Fruit fly (Drosophila melanogaster) whole organism, embryonic: ENCODE results near the gene Cpr23B.

Experiments
- Antp ChIP-seq: fragments of 200-800 bp; sonication (Bioruptor generic); optimal IDR thresholded peaks from 3 replicates; lab custom pipeline; 2016; ENCODE audit warnings: missing biosample characterization, missing genetic modification characterization
- B-H1 ChIP-seq: fragments of 200-800 bp; sonication (Bioruptor generic); IDR thresholded peaks from 3 replicates; pipeline ENCODE4 v1.3.6; 2022; ENCODE audit warnings: missing biosample characterization, missing genetic modification characterization
- CG11093 ChIP-seq: fragments of 200-800 bp; sonication (Bioruptor generic); IDR thresholded peaks from 3 replicates; pipeline ENCODE4 v1.3.6; 2022; ENCODE audit warnings: missing biosample characterization, missing genetic modification characterization
- CG14014 ChIP-seq: fragments of 200-800 bp; sonication (Bioruptor generic); IDR thresholded peaks from 2 replicates; pipeline ENCODE4 v1.3.6; 2022; ENCODE audit warnings: missing biosample characterization, missing genetic modification characterization
- CG15269 ChIP-seq: fragments of 200-800 bp; sonication (Bioruptor generic); optimal IDR thresholded peaks from 2 replicates; lab custom pipeline; 2018; ENCODE audit warnings: missing biosample characterization, mild to moderate bottlenecking, missing genetic modification characterization, moderate library complexity
- CG17568 ChIP-seq: fragments of 200-800 bp; sonication (Bioruptor generic); optimal IDR thresholded peaks from 2 replicates; lab custom pipeline; 2018; ENCODE audit warnings: missing biosample characterization, mild to moderate bottlenecking, missing genetic modification characterization, moderate library complexity
- CG3065 ChIP-seq: fragments of 200-800 bp; sonication (Bioruptor generic); optimal IDR thresholded peaks from 2 replicates; lab custom pipeline; 2016; ENCODE audit warnings: missing biosample characterization, missing genetic modification characterization
- CG33557 ChIP-seq: fragments of 200-800 bp; sonication (Bioruptor generic); optimal IDR thresholded peaks from 2 replicates; lab custom pipeline; 2019; ENCODE audit warnings: missing biosample characterization, mild to moderate bottlenecking, missing genetic modification characterization, moderate library complexity
- CG34224 ChIP-seq: fragments of 200-800 bp; sonication (Bioruptor generic); IDR thresholded peaks from 3 replicates; pipeline ENCODE4 v1.3.6; 2022; ENCODE audit warnings: missing biosample characterization, missing genetic modification characterization; ENCODE audit not compliant: partially characterized antibody
- CG6254 ChIP-seq: fragments of 200-800 bp; sonication (Bioruptor generic); optimal IDR thresholded peaks from 3 replicates; lab custom pipeline; 2017; ENCODE audit warnings: mild to moderate bottlenecking, missing biosample characterization, missing genetic modification reagents, missing genetic modification characterization
- CG6813 ChIP-seq: fragments of 200-800 bp; sonication (Bioruptor generic); optimal IDR thresholded peaks from 2 replicates; lab custom pipeline; 2017; ENCODE audit warnings: missing biosample characterization, missing genetic modification characterization, mild to moderate bottlenecking, moderate library complexity, missing genetic modification reagents
- CG7963 ChIP-seq: fragments of 200-800 bp; sonication (Bioruptor generic); IDR thresholded peaks from 3 replicates; pipeline ENCODE4 v1.3.6; 2022; ENCODE audit warnings: missing biosample characterization, missing genetic modification characterization; ENCODE audit not compliant: partially characterized antibody
- CG8281 ChIP-seq: fragments of 200-800 bp; sonication (Bioruptor generic); optimal IDR thresholded peaks from 2 replicates; lab custom pipeline; 2018; ENCODE audit warnings: missing biosample characterization, mild to moderate bottlenecking, missing genetic modification characterization, moderate library complexity
- CG8478 ChIP-seq: fragments of >200 bp; optimal IDR thresholded peaks from 2 replicates; lab custom pipeline; 2018
- CG8765 ChIP-seq: fragments of 200-800 bp; sonication (Bioruptor generic); IDR thresholded peaks from 2 replicates; pipeline ENCODE4 v1.3.6; 2022; ENCODE audit warnings: missing biosample characterization, missing genetic modification characterization
- Dad ChIP-seq: fragments of 200-800 bp; sonication (Bioruptor generic); optimal IDR thresholded peaks from 3 replicates; lab custom pipeline; 2016; ENCODE audit warnings: missing biosample characterization, missing genetic modification characterization
- Doc2 ChIP-seq: fragments of 200-800 bp; sonication (Bioruptor generic); IDR thresholded peaks from 2 replicates; pipeline ENCODE4 v1.3.6; 2022; ENCODE audit warnings: missing biosample characterization, missing genetic modification characterization
- Elba2 ChIP-seq: fragments of 200-800 bp; sonication (Bioruptor generic); optimal IDR thresholded peaks from 3 replicates; lab custom pipeline; 2016; ENCODE audit warnings: missing biosample characterization, missing genetic modification characterization
- Hmr ChIP-seq: fragments of 200-800 bp; sonication (Bioruptor generic); optimal IDR thresholded peaks from 3 replicates; lab custom pipeline; 2017; ENCODE audit warnings: mild to moderate bottlenecking, missing biosample characterization, missing genetic modification reagents, missing genetic modification characterization
- Lpt ChIP-seq: fragments of >200 bp; optimal IDR thresholded peaks from 2 replicates; lab custom pipeline; 2018; ENCODE audit warnings: missing biosample characterization, missing genetic modification characterization
- Med ChIP-seq: fragments of 200-800 bp; sonication (Bioruptor generic); peaks from one replicate; lab custom pipeline; 2016; ENCODE audit warnings: missing biosample characterization, missing genetic modification characterization, mild to moderate bottlenecking, inconsistent platforms, moderate library complexity
- Meics ChIP-seq: fragments of 200-800 bp; sonication (Bioruptor generic); optimal IDR thresholded peaks from 2 replicates; lab custom pipeline; 2017; ENCODE audit warnings: missing biosample characterization, mild to moderate bottlenecking, missing genetic modification characterization
- Oaz ChIP-seq: fragments of 200-800 bp; sonication (Bioruptor generic); IDR thresholded peaks from 2 replicates; pipeline ENCODE4 v1.3.6; 2022; ENCODE audit warnings: missing biosample characterization, missing genetic modification characterization
- aop ChIP-seq: fragments of 200-800 bp; sonication (Bioruptor generic); IDR thresholded peaks from 2 replicates; pipeline ENCODE4 v1.3.6; 2022; ENCODE audit warnings: missing biosample characterization, missing genetic modification characterization
- bab2 ChIP-seq: fragments of 200-800 bp; sonication (Bioruptor generic); optimal IDR thresholded peaks from 2 replicates; lab custom pipeline; 2016; ENCODE audit warnings: missing biosample characterization, missing genetic modification characterization
- bbx ChIP-seq: fragments of 200-800 bp; sonication (Bioruptor generic); IDR thresholded peaks from 2 replicates; pipeline ENCODE4 v1.3.6; 2022; ENCODE audit warnings: missing biosample characterization, missing genetic modification characterization; ENCODE audit not compliant: partially characterized antibody
- cas ChIP-seq: fragments of 200-800 bp; sonication (Bioruptor generic); IDR thresholded peaks from 2 replicates; pipeline ENCODE4 v1.3.6; 2022; ENCODE audit warnings: missing biosample characterization, missing genetic modification characterization
- chm ChIP-seq: fragments of 200-800 bp; sonication (Bioruptor generic); IDR thresholded peaks from 2 replicates; pipeline ENCODE4 v1.3.6; 2022; ENCODE audit warnings: missing biosample characterization, missing genetic modification characterization
- cwo ChIP-seq: fragments of 200-800 bp; sonication (Bioruptor generic); optimal IDR thresholded peaks from 3 replicates; lab custom pipeline; 2017; ENCODE audit warnings: missing biosample characterization, missing genetic modification characterization, mild to moderate bottlenecking, moderate library complexity, missing genetic modification reagents
- da ChIP-seq: fragments of 200-800 bp; sonication (Bioruptor generic); optimal IDR thresholded peaks from 2 replicates; lab custom pipeline; 2016; ENCODE audit warnings: missing biosample characterization, missing genetic modification characterization
- en ChIP-seq: fragments of 200-800 bp; sonication (Bioruptor generic); optimal IDR thresholded peaks from 2 replicates; lab custom pipeline; 2016; ENCODE audit warnings: missing biosample characterization, missing genetic modification characterization
- esg ChIP-seq: fragments of 200-800 bp; sonication (Bioruptor generic); conservative IDR thresholded peaks from 2 replicates; pipeline ENCODE4 v1.3.6; 2022; ENCODE audit warnings: missing biosample characterization, missing genetic modification characterization
- gsb-n ChIP-seq: fragments of 200-800 bp; sonication (Bioruptor generic); optimal IDR thresholded peaks from 3 replicates; lab custom pipeline; 2018; ENCODE audit warnings: missing biosample characterization, mild to moderate bottlenecking, missing genetic modification characterization
- ham ChIP-seq: fragments of 200-800 bp; sonication (Bioruptor generic); IDR thresholded peaks from 2 replicates; pipeline ENCODE4 v1.3.6; 2022; ENCODE audit warnings: missing biosample characterization, missing genetic modification characterization
- insv ChIP-seq, 2 experiments: fragments of 200-800 bp; sonication (Bioruptor generic); optimal IDR thresholded peaks; 3 replicates each; lab custom pipeline; 2016 to 2018; ENCODE audit warnings: missing biosample characterization in 2 of 2, missing genetic modification characterization in 2 of 2
- inv ChIP-seq: fragments of 200-800 bp; sonication (Bioruptor generic); IDR thresholded peaks from 2 replicates; pipeline ENCODE4 v1.3.6; 2022; ENCODE audit warnings: missing biosample characterization, missing genetic modification characterization; ENCODE audit not compliant: partially characterized antibody
- kah ChIP-seq: fragments of 200-800 bp; sonication (Bioruptor generic); optimal IDR thresholded peaks from 2 replicates; lab custom pipeline; 2018; ENCODE audit warnings: missing biosample characterization, mild to moderate bottlenecking, missing genetic modification characterization
- kay ChIP-seq: fragments of 200-800 bp; sonication (Bioruptor generic); optimal IDR thresholded peaks from 2 replicates; lab custom pipeline; 2016; ENCODE audit warnings: missing biosample characterization, missing genetic modification characterization
- nerfin-2 ChIP-seq: fragments of 200-800 bp; sonication (Bioruptor generic); IDR thresholded peaks from 2 replicates; pipeline ENCODE4 v1.3.6; 2022; ENCODE audit warnings: missing biosample characterization, missing genetic modification characterization; ENCODE audit not compliant: partially characterized antibody
- onecut ChIP-seq: fragments of 200-800 bp; sonication (Bioruptor generic); IDR thresholded peaks from 2 replicates; pipeline ENCODE4 v1.3.6; 2022; ENCODE audit warnings: missing biosample characterization, missing genetic modification characterization
- org-1 ChIP-seq: fragments of 200-800 bp; sonication (Bioruptor generic); optimal IDR thresholded peaks from 2 replicates; lab custom pipeline; 2017; ENCODE audit warnings: missing biosample characterization, missing genetic modification characterization
- pb ChIP-seq: fragments of 200-800 bp; sonication (Bioruptor generic); optimal IDR thresholded peaks from 3 replicates; lab custom pipeline; 2016; ENCODE audit warnings: missing biosample characterization, missing genetic modification characterization
- pho ChIP-seq: fragments of 200-800 bp; sonication (Bioruptor generic); optimal IDR thresholded peaks from 2 replicates; lab custom pipeline; 2016; ENCODE audit warnings: missing biosample characterization, missing genetic modification characterization
- pita ChIP-seq: fragments of 200-800 bp; sonication (Bioruptor generic); optimal IDR thresholded peaks from 2 replicates; lab custom pipeline; 2017; ENCODE audit warnings: missing biosample characterization, mild to moderate bottlenecking, missing genetic modification characterization
- prd ChIP-seq, 3 experiments: fragments of >200 bp in 2 of 3; fragments of 200-800 bp in 1 of 3; sonication (Bioruptor generic) in 1 of 3; optimal IDR thresholded peaks in 2 of 3; IDR thresholded peaks in 1 of 3; 2 replicates in 2 of 3; 3 replicates in 1 of 3; pipeline versions ENCODE4 v1.3.6 to Lab custom; 2017 to 2022; ENCODE audit warnings: missing biosample characterization in 1 of 3, missing genetic modification characterization in 1 of 3
- sens ChIP-seq: fragments of 200-800 bp; sonication (Bioruptor generic); peaks from one replicate; lab custom pipeline; 2016; ENCODE audit warnings: missing biosample characterization, missing genetic modification characterization
- shn ChIP-seq: fragments of 200-800 bp; sonication (Bioruptor generic); optimal IDR thresholded peaks from 3 replicates; lab custom pipeline; 2016; ENCODE audit warnings: missing biosample characterization, missing genetic modification characterization
- sqz ChIP-seq: fragments of 200-800 bp; sonication (Bioruptor generic); optimal IDR thresholded peaks from 3 replicates; lab custom pipeline; 2018; ENCODE audit warnings: missing biosample characterization, mild to moderate bottlenecking, missing genetic modification characterization
- trem ChIP-seq: fragments of 200-800 bp; optimal IDR thresholded peaks from 3 replicates; lab custom pipeline; 2019; ENCODE audit warnings: missing biosample characterization, mild to moderate bottlenecking, missing genetic modification characterization, moderate library complexity

Gene Cpr23B

dm6 chr2L:2884683-2885502 is 46.7 kb downstream of the Cpr23B start (continued):
- TF ChIP-seq pita (GFP tag; lab: Kevin White, UChicago) (no peak), B-H1 (GFP tag; lab: Robert Waterston, UW) (no peak; the same call in 2 of the 3 replicates), pb (GFP tag; lab: Kevin White, UChicago) (peak; percentile 5), bab2 (GFP tag; lab: Kevin White, UChicago) (no peak), CG8765 (GFP tag; lab: Robert Waterston, UW) (no peak), insv (GFP tag; optimal IDR thresholded peaks at IDR 0.05; lab: Kevin White, UChicago) (peak in 1 of 2 experiments; percentile 44), Elba2 (GFP tag; lab: Kevin White, UChicago) (no peak), chm (GFP tag; lab: Robert Waterston, UW) (peak; percentile 83), CG8478 (lab: Kevin White, UChicago) (no peak), aop (GFP tag; lab: Robert Waterston, UW) (peak; percentile 42; the same call in 1 of the 2 replicates), CG6254 (GFP tag; lab: Kevin White, UChicago) (no peak), inv (GFP tag; lab: Robert Waterston, UW) (0 out of 2 replicates have a peak, but pooled peaks have one; percentile 18), CG8281 (tag; lab: Kevin White, UChicago) (peak; percentile 44), Doc2 (GFP tag; lab: Robert Waterston, UW) (no peak), bbx (GFP tag; lab: Robert Waterston, UW) (peak; percentile 70; the same call in 1 of the 2 replicates), en (GFP tag; lab: Kevin White, UChicago) (no peak), nerfin-2 (GFP tag; lab: Robert Waterston, UW) (no peak), CG33557 (GFP tag; lab: Kevin White, UChicago) (peak; percentile 19), ham (GFP tag; lab: Robert Waterston, UW) (peak; percentile 40; the same call in 1 of the 2 replicates), CG17568 (GFP tag; lab: Kevin White, UChicago) (no peak), Med (GFP tag; lab: Kevin White, UChicago) (peak; percentile 96), CG14014 (GFP tag; lab: Robert Waterston, UW) (peak; percentile 63), prd (optimal IDR thresholded peaks at IDR 0.05; lab: Kevin White, UChicago) (no peak), prd (GFP tag; IDR thresholded peaks at IDR 0.05; lab: Robert Waterston, UW) (peak; percentile 53), org-1 (GFP tag; lab: Kevin White, UChicago) (peak; percentile 2), Dad (GFP tag; lab: Kevin White, UChicago) (no peak), CG11093 (GFP tag; lab: Robert Waterston, UW) (no peak), esg (GFP tag; lab: Robert Waterston, UW) (peak; percentile 37; the same call in 1 of the 2 replicates), CG7963 (GFP tag; lab: Robert Waterston, UW) (no peak), pho (peak; percentile 36), Meics (GFP tag; lab: Kevin White, UChicago) (peak; percentile 53), Antp (peak; percentile 13), Lpt (GFP tag; lab: Kevin White, UChicago) (no peak), Oaz (0 out of 2 replicates have a peak, but pooled peaks have one; percentile 30), CG6813 (GFP tag; lab: Kevin White, UChicago) (peak; percentile 73), CG15269 (tag; lab: Kevin White, UChicago) (peak; percentile 57), onecut (GFP tag; lab: Robert Waterston, UW) (peak; percentile 58), cwo (GFP tag; lab: Kevin White, UChicago) (no peak), kay (GFP tag; lab: Kevin White, UChicago) (no peak), cas (GFP tag; lab: Robert Waterston, UW) (0 out of 2 replicates have a peak, but pooled peaks have one; percentile 15), trem (tag; lab: Kevin White, UChicago) (peak; percentile 34), da (GFP tag; lab: Kevin White, UChicago) (peak; percentile 68), sqz (GFP tag; lab: Kevin White, UChicago) (no peak), Hmr (GFP tag; lab: Kevin White, UChicago) (peak; percentile 58), sens (GFP tag; lab: Kevin White, UChicago) (no peak), gsb-n (no peak), CG3065 (GFP tag; lab: Kevin White, UChicago) (no peak), CG34224 (peak; percentile 51), shn (GFP tag; lab: Kevin White, UChicago) (peak; percentile 35), kah (GFP tag; lab: Kevin White, UChicago) (peak; percentile 98)
